Fruit fly (Drosophila melanogaster) whole organism, embryonic: ENCODE data around the gene Gcna.

ENCODE experiments used
- Antp ChIP-seq: fragments of 200-800 bp; sonication (Bioruptor generic); optimal IDR thresholded peaks from 3 replicates; lab custom pipeline; 2016; ENCODE audit warnings: missing biosample characterization, missing genetic modification characterization
- C15 ChIP-seq: fragments of 200-800 bp; sonication (Bioruptor generic); IDR thresholded peaks from 3 replicates; pipeline ENCODE4 v1.3.6; 2022; ENCODE audit warnings: missing biosample characterization, missing genetic modification characterization
- CG10147 ChIP-seq: fragments of 200-800 bp; sonication (Bioruptor generic); optimal IDR thresholded peaks from 2 replicates; lab custom pipeline; 2019; ENCODE audit warnings: missing biosample characterization, mild to moderate bottlenecking, missing genetic modification characterization, moderate library complexity
- CG11247 ChIP-seq: fragments of 200-800 bp; sonication (Bioruptor generic); IDR thresholded peaks from 2 replicates; pipeline ENCODE4 v1.3.6; 2022; ENCODE audit warnings: missing biosample characterization, missing genetic modification characterization
- CG11695 ChIP-seq: fragments of 200-800 bp; sonication (Bioruptor generic); IDR thresholded peaks from 3 replicates; pipeline ENCODE4 v1.3.6; 2022; ENCODE audit warnings: missing biosample characterization, missing genetic modification characterization
- CG1603 ChIP-seq: fragments of 200-800 bp; sonication (Bioruptor generic); optimal IDR thresholded peaks from 2 replicates; lab custom pipeline; 2019; ENCODE audit warnings: missing biosample characterization, mild to moderate bottlenecking, missing genetic modification characterization, moderate library complexity
- CG17359 ChIP-seq: fragments of 200-800 bp; sonication (Bioruptor generic); optimal IDR thresholded peaks from 3 replicates; lab custom pipeline; 2018; ENCODE audit warnings: missing biosample characterization, mild to moderate bottlenecking, missing genetic modification characterization, moderate library complexity
- CG18599 ChIP-seq: fragments of 200-800 bp; sonication (Bioruptor generic); optimal IDR thresholded peaks from 3 replicates; lab custom pipeline; 2017; ENCODE audit warnings: missing biosample characterization, missing genetic modification characterization, mild to moderate bottlenecking, moderate library complexity, missing genetic modification reagents
- CG2120 ChIP-seq: fragments of 200-800 bp; sonication (Bioruptor generic); optimal IDR thresholded peaks from 3 replicates; lab custom pipeline; 2016; ENCODE audit warnings: missing biosample characterization, missing genetic modification characterization
- CG3065 ChIP-seq: fragments of 200-800 bp; sonication (Bioruptor generic); optimal IDR thresholded peaks from 2 replicates; lab custom pipeline; 2016; ENCODE audit warnings: missing biosample characterization, missing genetic modification characterization
- CG34376 ChIP-seq: fragments of 200-800 bp; sonication (Bioruptor generic); optimal IDR thresholded peaks from 2 replicates; lab custom pipeline; 2018; ENCODE audit warnings: missing biosample characterization, mild to moderate bottlenecking, missing genetic modification characterization
- CG3847 ChIP-seq: fragments of 200-800 bp; sonication (Bioruptor generic); IDR thresholded peaks from 2 replicates; pipeline ENCODE4 v1.3.6; 2022; ENCODE audit warnings: missing biosample characterization, missing genetic modification characterization
- CG5953 ChIP-seq: fragments of 200-800 bp; sonication (Bioruptor generic); IDR thresholded peaks from 2 replicates; pipeline ENCODE4 v1.3.6; 2022; ENCODE audit warnings: missing biosample characterization, missing genetic modification characterization
- CG6683 ChIP-seq: fragments of 200-800 bp; sonication (Bioruptor generic); optimal IDR thresholded peaks from 2 replicates; lab custom pipeline; 2017; ENCODE audit warnings: missing biosample characterization, mild to moderate bottlenecking, missing genetic modification characterization, missing genetic modification reagents
- CG7839 ChIP-seq: fragments of 200-800 bp; sonication (Bioruptor generic); optimal IDR thresholded peaks from 3 replicates; lab custom pipeline; 2018; ENCODE audit warnings: missing biosample characterization, mild to moderate bottlenecking, missing genetic modification characterization, moderate library complexity
- CG8290 ChIP-seq, 3 experiments: fragments of 200-800 bp; sonication (Bioruptor generic); optimal IDR thresholded peaks; 2 replicates each; lab custom pipeline; 2016 to 2019; ENCODE audit warnings: missing biosample characterization in 3 of 3, missing genetic modification characterization in 3 of 3, mild to moderate bottlenecking in 2 of 3, moderate library complexity in 1 of 3
- CG8924 ChIP-seq: fragments of 200-800 bp; optimal IDR thresholded peaks from 3 replicates; lab custom pipeline; 2019; ENCODE audit warnings: missing biosample characterization, mild to moderate bottlenecking, missing genetic modification characterization, moderate library complexity
- CG9609 ChIP-seq: fragments of 200-800 bp; sonication (Bioruptor generic); optimal IDR thresholded peaks from 3 replicates; lab custom pipeline; 2016; ENCODE audit warnings: missing biosample characterization, missing genetic modification characterization
- CHES-1-like ChIP-seq: fragments of 200-800 bp; sonication (Bioruptor generic); optimal IDR thresholded peaks from 2 replicates; lab custom pipeline; 2016; ENCODE audit warnings: missing biosample characterization, missing genetic modification characterization
- CkIIα-i1 ChIP-seq: fragments of 200-800 bp; sonication (Bioruptor generic); IDR thresholded peaks from 2 replicates; pipeline ENCODE4 v1.3.6; 2022; ENCODE audit warnings: missing biosample characterization, missing genetic modification characterization
- Doc3 ChIP-seq: fragments of 200-800 bp; sonication (Bioruptor generic); IDR thresholded peaks from 3 replicates; pipeline ENCODE4 v1.3.6; 2022; ENCODE audit warnings: missing biosample characterization, missing genetic modification characterization; ENCODE audit not compliant: partially characterized antibody
- Fer2 ChIP-seq: fragments of 200-800 bp; sonication (Bioruptor generic); optimal IDR thresholded peaks from 2 replicates; lab custom pipeline; 2018; ENCODE audit warnings: missing biosample characterization, mild to moderate bottlenecking, missing genetic modification characterization, moderate library complexity
- H15 ChIP-seq: fragments of 200-800 bp; sonication (Bioruptor generic); IDR thresholded peaks from 3 replicates; pipeline ENCODE4 v1.3.6; 2022; ENCODE audit warnings: missing biosample characterization, missing genetic modification characterization
- H2.0 ChIP-seq: fragments of 200-800 bp; sonication (Bioruptor generic); IDR thresholded peaks from 2 replicates; pipeline ENCODE4 v1.3.6; 2022; ENCODE audit warnings: missing biosample characterization, missing genetic modification characterization
- Meics ChIP-seq: fragments of 200-800 bp; sonication (Bioruptor generic); optimal IDR thresholded peaks from 2 replicates; lab custom pipeline; 2017; ENCODE audit warnings: missing biosample characterization, mild to moderate bottlenecking, missing genetic modification characterization
- NFAT ChIP-seq: fragments of 200-800 bp; sonication (Bioruptor generic); IDR thresholded peaks from 2 replicates; pipeline ENCODE4 v1.3.6; 2022; ENCODE audit warnings: missing biosample characterization, missing genetic modification characterization
- NK7.1 ChIP-seq: fragments of 200-800 bp; sonication (Bioruptor generic); optimal IDR thresholded peaks from 3 replicates; lab custom pipeline; 2016; ENCODE audit warnings: missing biosample characterization, missing genetic modification characterization
- Oaz ChIP-seq: fragments of 200-800 bp; sonication (Bioruptor generic); IDR thresholded peaks from 2 replicates; pipeline ENCODE4 v1.3.6; 2022; ENCODE audit warnings: missing biosample characterization, missing genetic modification characterization
- Rfx ChIP-seq: fragments of 200-800 bp; sonication (Bioruptor generic); IDR thresholded peaks from 2 replicates; pipeline ENCODE4 v1.3.6; 2022; ENCODE audit warnings: missing biosample characterization, missing genetic modification characterization
- al ChIP-seq: fragments of 200-800 bp; sonication (Bioruptor generic); IDR thresholded peaks from 2 replicates; pipeline ENCODE4 v1.3.6; 2022; ENCODE audit warnings: missing biosample characterization, missing genetic modification characterization
- ap ChIP-seq: fragments of 200-800 bp; sonication (Bioruptor generic); IDR thresholded peaks from 2 replicates; pipeline ENCODE4 v1.3.6; 2022; ENCODE audit warnings: missing biosample characterization, missing genetic modification characterization
- bowl ChIP-seq: fragments of 200-800 bp; sonication (Bioruptor generic); IDR thresholded peaks from 2 replicates; pipeline ENCODE4 v1.3.6; 2022; ENCODE audit warnings: missing biosample characterization, missing genetic modification characterization
- caup ChIP-seq: fragments of 200-800 bp; sonication (Bioruptor generic); optimal IDR thresholded peaks from 3 replicates; lab custom pipeline; 2017; ENCODE audit warnings: missing biosample characterization, mild to moderate bottlenecking, missing genetic modification characterization, moderate library complexity; ENCODE audit not compliant: severe bottlenecking
- chm ChIP-seq: fragments of 200-800 bp; sonication (Bioruptor generic); IDR thresholded peaks from 2 replicates; pipeline ENCODE4 v1.3.6; 2022; ENCODE audit warnings: missing biosample characterization, missing genetic modification characterization
- crp ChIP-seq, 2 experiments: fragments of 200-800 bp; sonication (Bioruptor generic); optimal IDR thresholded peaks; 2 replicates in 1 of 2; 3 replicates in 1 of 2; lab custom pipeline; 2017; ENCODE audit warnings: missing biosample characterization in 2 of 2, missing genetic modification characterization in 2 of 2, mild to moderate bottlenecking in 1 of 2, moderate library complexity in 1 of 2
- h ChIP-seq: fragments of >200 bp; optimal IDR thresholded peaks from 2 replicates; lab custom pipeline; 2017
- ham ChIP-seq: fragments of 200-800 bp; sonication (Bioruptor generic); IDR thresholded peaks from 2 replicates; pipeline ENCODE4 v1.3.6; 2022; ENCODE audit warnings: missing biosample characterization, missing genetic modification characterization
- inv ChIP-seq: fragments of 200-800 bp; sonication (Bioruptor generic); IDR thresholded peaks from 2 replicates; pipeline ENCODE4 v1.3.6; 2022; ENCODE audit warnings: missing biosample characterization, missing genetic modification characterization; ENCODE audit not compliant: partially characterized antibody
- jigr1 ChIP-seq: fragments of 200-800 bp; sonication (Bioruptor generic); IDR thresholded peaks from 3 replicates; pipeline ENCODE4 v1.3.6; 2022; ENCODE audit warnings: missing biosample characterization, missing genetic modification characterization
- lmd ChIP-seq: fragments of 200-800 bp; sonication (Bioruptor generic); IDR thresholded peaks from 2 replicates; pipeline ENCODE4 v1.3.6; 2022; ENCODE audit warnings: missing biosample characterization, missing genetic modification characterization
- lola ChIP-seq, 3 experiments: fragments of >200 bp in 2 of 3; fragments of 200-800 bp in 1 of 3; sonication (Bioruptor generic) in 1 of 3; optimal IDR thresholded peaks; 2 replicates each; lab custom pipeline; 2017 to 2019; ENCODE audit warnings: missing biosample characterization in 3 of 3, missing genetic modification characterization in 3 of 3, mild to moderate bottlenecking in 1 of 3, moderate library complexity in 1 of 3
- luna ChIP-seq: fragments of 200-800 bp; sonication (Bioruptor generic); optimal IDR thresholded peaks from 2 replicates; lab custom pipeline; 2016; ENCODE audit warnings: missing biosample characterization, missing genetic modification characterization
- maf-S ChIP-seq: fragments of 200-800 bp; sonication (Bioruptor generic); optimal IDR thresholded peaks from 2 replicates; lab custom pipeline; 2016; ENCODE audit warnings: missing biosample characterization, missing genetic modification characterization
- nom ChIP-seq: fragments of 200-800 bp; sonication (Bioruptor generic); optimal IDR thresholded peaks from 2 replicates; lab custom pipeline; 2017; ENCODE audit warnings: missing biosample characterization, missing genetic modification characterization, mild to moderate bottlenecking, moderate library complexity, missing genetic modification reagents
- ranshi ChIP-seq: fragments of 200-800 bp; sonication (Bioruptor generic); IDR thresholded peaks from 2 replicates; pipeline ENCODE4 v1.3.6; 2022; ENCODE audit warnings: missing biosample characterization, missing genetic modification characterization
- slp2 ChIP-seq: fragments of 200-800 bp; sonication (Bioruptor generic); optimal IDR thresholded peaks from 2 replicates; lab custom pipeline; 2016; ENCODE audit warnings: missing biosample characterization, missing genetic modification characterization
- so ChIP-seq: fragments of 200-800 bp; sonication (Bioruptor generic); IDR thresholded peaks from 3 replicates; pipeline ENCODE4 v1.3.6; 2022; ENCODE audit warnings: missing biosample characterization, missing genetic modification characterization
- tgo ChIP-seq: fragments of 200-800 bp; sonication (Bioruptor generic); IDR thresholded peaks from 3 replicates; pipeline ENCODE4 v1.3.6; 2022; ENCODE audit warnings: missing biosample characterization, missing genetic modification characterization
- zen2 ChIP-seq: fragments of 200-800 bp; sonication (Bioruptor generic); IDR thresholded peaks from 3 replicates; pipeline ENCODE4 v1.3.6; 2022; ENCODE audit warnings: missing biosample characterization, missing genetic modification characterization; ENCODE audit not compliant: partially characterized antibody

Gcna gene

DNA sequence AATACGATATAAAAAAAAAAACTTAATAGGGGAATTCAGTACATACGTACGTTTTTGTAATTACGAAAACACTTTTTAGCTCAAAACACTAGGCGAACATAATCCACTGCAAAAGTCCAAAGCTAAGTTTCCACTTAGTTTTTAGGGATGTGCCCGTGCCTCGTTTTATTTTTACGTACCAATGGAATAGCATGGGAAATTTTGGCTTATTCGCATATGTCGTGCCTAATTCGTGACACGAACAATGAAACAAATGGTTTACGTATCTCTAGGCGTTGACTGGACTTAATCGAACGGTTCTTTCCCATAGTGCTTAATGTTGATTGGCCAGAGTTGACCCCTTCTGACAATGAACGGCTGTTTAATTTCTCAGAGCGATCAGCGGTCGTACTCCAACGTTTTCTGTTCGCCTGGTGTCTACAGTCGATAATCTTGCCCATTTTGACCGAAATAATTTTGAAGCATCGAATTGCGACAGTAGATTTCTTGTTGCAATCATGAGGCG lies 14.0 kb upstream of the Gcna start, which contains the start of gene CG14818 (continued):
- TF ChIP-seq CHES-1-like (GFP tag; lab: Kevin White, UChicago) (peak; percentile 65), lola (GFP tag; optimal IDR thresholded peaks at IDR 0.05; lab: Kevin White, UChicago) (peak in 1 of 3 experiments; percentile 46), ranshi (GFP tag; lab: Robert Waterston, UW) (peak; percentile 60; the same call in 1 of the 2 replicates), CkIIα-i1 (GFP tag; lab: Robert Waterston, UW) (no peak), Rfx (GFP tag; lab: Robert Waterston, UW) (peak; percentile 82), inv (GFP tag; lab: Robert Waterston, UW) (peak; percentile 81), ap (GFP tag; lab: Robert Waterston, UW) (0 out of 2 replicates have a peak, but pooled peaks have one; percentile 9), nom (GFP tag; lab: Kevin White, UChicago) (no peak), ham (no peak), Fer2 (tag; lab: Kevin White, UChicago) (peak; percentile 45), H2.0 (peak; percentile 44; the same call in 1 of the 2 replicates), Antp (GFP tag; lab: Kevin White, UChicago) (peak; percentile 76), CG1603 (tag; lab: Kevin White, UChicago) (peak; percentile 63), C15 (GFP tag; lab: Robert Waterston, UW) (no peak), CG5953 (GFP tag; lab: Robert Waterston, UW) (0 out of 2 replicates have a peak, but pooled peaks have one; percentile 31), slp2 (GFP tag; lab: Kevin White, UChicago) (peak; percentile 68), zen2 (GFP tag; lab: Robert Waterston, UW) (peak; percentile 89), Meics (peak; percentile 52), Doc3 (GFP tag; lab: Robert Waterston, UW) (peak; percentile 92), CG8924 (tag; lab: Kevin White, UChicago) (peak; percentile 6), caup (GFP tag; lab: Kevin White, UChicago) (peak; percentile 72), CG3847 (GFP tag; lab: Robert Waterston, UW) (peak; percentile 58), jigr1 (GFP tag; lab: Robert Waterston, UW) (no peak), H15 (GFP tag; lab: Robert Waterston, UW) (no peak; the same call in 2 of the 3 replicates), NK7.1 (peak; percentile 27), chm (GFP tag; lab: Robert Waterston, UW) (0 out of 2 replicates have a peak, but pooled peaks have one; percentile 14), CG7839 (tag; lab: Kevin White, UChicago) (peak; percentile 66), so (GFP tag; lab: Robert Waterston, UW) (0 out of 3 replicates have a peak, but pooled peaks have one; percentile 39), CG8290 (GFP tag; optimal IDR thresholded peaks at IDR 0.05; lab: Kevin White, UChicago) (peak; percentile 67), CG8290 (tag; optimal IDR thresholded peaks at IDR 0.05; lab: Kevin White, UChicago) (peak in 1 of 2 experiments; percentile 86), bowl (GFP tag; lab: Robert Waterston, UW) (peak; percentile 38; the same call in 1 of the 2 replicates), h (lab: Kevin White, UChicago) (no peak), CG34376 (GFP tag; lab: Kevin White, UChicago) (peak; percentile 30), CG10147 (GFP tag; lab: Kevin White, UChicago) (peak; percentile 65), tgo (GFP tag; lab: Robert Waterston, UW) (peak; percentile 58; the same call in 2 of the 3 replicates), CG11695 (0 out of 3 replicates have a peak, but pooled peaks have one; percentile 40), CG11247 (GFP tag; lab: Robert Waterston, UW) (no peak), CG17359 (tag; lab: Kevin White, UChicago) (peak; percentile 95), luna (GFP tag; lab: Kevin White, UChicago) (peak; percentile 25), NFAT (GFP tag; lab: Robert Waterston, UW) (peak; percentile 46; the same call in 1 of the 2 replicates), maf-S (GFP tag; lab: Kevin White, UChicago) (peak; percentile 59), CG6683 (GFP tag; lab: Kevin White, UChicago) (no peak), crp (GFP tag; optimal IDR thresholded peaks at IDR 0.05; lab: Kevin White, UChicago) (no peak), al (GFP tag; lab: Robert Waterston, UW) (peak; percentile 60; the same call in 1 of the 2 replicates), CG3065 (GFP tag; lab: Kevin White, UChicago) (no peak), CG18599 (GFP tag; lab: Kevin White, UChicago) (peak; percentile 67), lmd (GFP tag; lab: Robert Waterston, UW) (peak; percentile 72), Oaz (GFP tag; lab: Robert Waterston, UW) (0 out of 2 replicates have a peak, but pooled peaks have one; percentile 19), CG9609 (GFP tag; lab: Kevin White, UChicago) (peak; percentile 64), CG2120 (GFP tag; lab: Kevin White, UChicago) (peak; percentile 67)
